Fruit fly (Drosophila melanogaster) whole organism, pupa: ENCODE results near the gene Ccm3.

Experiments used
- CG10348 ChIP-seq: fragments of 200-800 bp; sonication (Bioruptor generic); IDR thresholded peaks from 2 replicates; pipeline ENCODE4 v1.3.6; 2022; ENCODE audit warnings: missing biosample characterization, missing genetic modification characterization
- CG12605 ChIP-seq: fragments of 200-800 bp; sonication (Bioruptor generic); IDR thresholded peaks from 2 replicates; pipeline ENCODE4 v1.3.6; 2022; ENCODE audit warnings: missing biosample characterization, missing genetic modification characterization
- CG13204 ChIP-seq: fragments of 200-800 bp; sonication (Bioruptor generic); optimal IDR thresholded peaks from 2 replicates; lab custom pipeline; 2018; ENCODE audit warnings: missing biosample characterization, mild to moderate bottlenecking, missing genetic modification characterization, moderate library complexity
- CG14655 ChIP-seq: fragments of 200-800 bp; sonication (Bioruptor generic); optimal IDR thresholded peaks from 3 replicates; lab custom pipeline; 2017; ENCODE audit warnings: mild to moderate bottlenecking, missing biosample characterization, missing genetic modification reagents, missing genetic modification characterization
- CG15710 ChIP-seq: fragments of 200-800 bp; sonication (Bioruptor generic); optimal IDR thresholded peaks from 2 replicates; lab custom pipeline; 2018; ENCODE audit warnings: missing biosample characterization, mild to moderate bottlenecking, missing genetic modification characterization, moderate library complexity
- CG17806 ChIP-seq: fragments of 200-800 bp; sonication (Bioruptor generic); optimal IDR thresholded peaks from 2 replicates; lab custom pipeline; 2018; ENCODE audit warnings: missing biosample characterization, mild to moderate bottlenecking, missing genetic modification characterization, moderate library complexity
- CG32121 ChIP-seq: fragments of 200-800 bp; sonication (Bioruptor generic); IDR thresholded peaks from 2 replicates; pipeline ENCODE4 v1.3.6; 2022; ENCODE audit warnings: missing biosample characterization, missing genetic modification characterization
- CG34367 ChIP-seq: fragments of 200-800 bp; sonication (Bioruptor generic); optimal IDR thresholded peaks from 2 replicates; lab custom pipeline; 2018; ENCODE audit warnings: missing biosample characterization, mild to moderate bottlenecking, missing genetic modification characterization
- CG4496 ChIP-seq: fragments of 200-800 bp; sonication (Bioruptor generic); IDR thresholded peaks from 3 replicates; pipeline ENCODE4 v1.3.6; 2022; ENCODE audit warnings: missing biosample characterization, missing genetic modification characterization
- CG8159 ChIP-seq: fragments of 200-800 bp; sonication (Bioruptor generic); optimal IDR thresholded peaks from 3 replicates; lab custom pipeline; 2018; ENCODE audit warnings: missing biosample characterization, mild to moderate bottlenecking, missing genetic modification characterization, moderate library complexity
- CG8301 ChIP-seq: fragments of 200-800 bp; sonication (Bioruptor generic); optimal IDR thresholded peaks from 2 replicates; lab custom pipeline; 2018; ENCODE audit warnings: missing biosample characterization, mild to moderate bottlenecking, missing genetic modification characterization
- CG9948 ChIP-seq: fragments of 200-800 bp; sonication (Bioruptor generic); optimal IDR thresholded peaks from 2 replicates; lab custom pipeline; 2018; ENCODE audit warnings: missing biosample characterization, mild to moderate bottlenecking, missing genetic modification characterization, moderate library complexity
- D1 ChIP-seq: fragments of 200-800 bp; sonication (Bioruptor generic); optimal IDR thresholded peaks from 2 replicates; lab custom pipeline; 2018; ENCODE audit warnings: missing biosample characterization, mild to moderate bottlenecking, missing genetic modification characterization, moderate library complexity
- EcR ChIP-seq: fragments of 200-800 bp; sonication (Bioruptor generic); optimal IDR thresholded peaks from 3 replicates; lab custom pipeline; 2019; ENCODE audit warnings: missing biosample characterization, missing genetic modification characterization, mild to moderate bottlenecking, moderate library complexity, missing genetic modification reagents
- Ets98B ChIP-seq: fragments of 200-800 bp; sonication (Bioruptor generic); IDR thresholded peaks from 2 replicates; pipeline ENCODE4 v1.3.6; 2022; ENCODE audit warnings: missing biosample characterization, missing genetic modification characterization
- Pif1A ChIP-seq: fragments of 200-800 bp; sonication (Bioruptor generic); optimal IDR thresholded peaks from 3 replicates; lab custom pipeline; 2016; ENCODE audit warnings: missing biosample characterization, missing genetic modification characterization
- Pif1B ChIP-seq: fragments of 200-800 bp; sonication (Bioruptor generic); optimal IDR thresholded peaks from 3 replicates; lab custom pipeline; 2016; ENCODE audit warnings: missing biosample characterization, missing genetic modification characterization
- Snoo ChIP-seq: fragments of 200-800 bp; sonication (Bioruptor generic); optimal IDR thresholded peaks from 3 replicates; lab custom pipeline; 2017; ENCODE audit warnings: missing biosample characterization, mild to moderate bottlenecking, missing genetic modification characterization, inconsistent platforms
- fd96Ca ChIP-seq: fragments of 200-800 bp; sonication (Bioruptor generic); IDR thresholded peaks from 3 replicates; pipeline ENCODE4 v1.3.6; 2022; ENCODE audit warnings: missing biosample characterization, missing genetic modification characterization
- gl ChIP-seq: fragments of 200-800 bp; sonication (Bioruptor generic); optimal IDR thresholded peaks from 2 replicates; lab custom pipeline; 2018; ENCODE audit warnings: missing biosample characterization, mild to moderate bottlenecking, missing genetic modification characterization
- rn ChIP-seq: fragments of 200-800 bp; sonication (Bioruptor generic); IDR thresholded peaks from 2 replicates; pipeline ENCODE4 v1.3.6; 2022; ENCODE audit warnings: missing biosample characterization, missing genetic modification characterization

Ccm3 gene

dm6 chr3R:15371833-15372232, at the start of gene Ccm3, which contains the start of gene CG6136:
TSS of gene Ccm3 (plus strand) at chr3R:15371957.
TSS of gene CG6136 (minus strand) at chr3R:15372212.
- 0 out of 2 replicates have a peak, but pooled peaks have one; percentile 25 for TF ChIP-seq CG32121
- no peak for TF ChIP-seq CG12605 (GFP tag; lab: Robert Waterston, UW)
- no peak for TF ChIP-seq D1 (tag; lab: Kevin White, UChicago)
- 0 out of 2 replicates have a peak, but pooled peaks have one; percentile 10 for TF ChIP-seq Ets98B
- peak; percentile 10 for TF ChIP-seq Snoo (tag; lab: Kevin White, UChicago)
- TF ChIP-seq CG4496 = peak; percentile 45; the same call in 1 of the 3 replicates
- TF ChIP-seq CG15710 = peak; percentile 13
- no peak for TF ChIP-seq CG34367 (tag; lab: Kevin White, UChicago)
- no peak for TF ChIP-seq gl (tag; lab: Kevin White, UChicago)
- TF ChIP-seq, all 21 proteins: peak for 5

DNA sequence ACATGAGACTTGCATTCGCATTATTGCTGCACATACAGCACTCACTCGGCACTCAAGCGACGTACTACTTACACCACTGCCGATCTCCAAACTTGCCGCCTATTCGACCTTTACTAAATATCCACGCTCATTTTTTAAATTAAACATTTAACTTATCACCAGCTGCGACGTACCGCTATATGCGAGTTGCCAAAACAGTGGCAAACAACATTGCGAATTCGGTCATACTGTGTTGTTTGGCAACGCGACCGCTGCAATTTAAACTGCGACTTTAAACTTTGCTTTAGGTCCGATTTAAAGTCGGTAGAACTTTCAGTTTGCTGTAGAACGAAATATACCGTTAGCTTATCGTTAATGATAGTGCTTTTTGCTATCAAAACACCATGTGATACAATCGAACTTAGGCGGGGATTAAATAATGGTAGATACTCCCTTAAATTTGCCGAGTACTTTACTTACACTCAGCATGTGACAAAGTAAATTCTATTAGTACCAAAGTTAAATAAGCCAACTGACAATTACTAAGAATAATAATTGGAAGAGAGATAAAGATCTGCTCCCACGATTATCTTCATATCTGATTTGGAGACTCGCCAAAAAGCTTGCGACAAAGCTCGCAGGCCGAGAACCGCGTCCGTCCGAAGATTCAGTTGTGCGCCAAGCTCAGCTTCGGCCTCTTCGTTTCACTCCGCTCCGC, 43.5 kb upstream of the Ccm3 start, which contains the start of the genes CG6236 and ea:
Gene CG6236 (minus strand): TSS at position 187 of the 697 bp plus-strand sequence.
Gene ea (plus strand): TSS at position 647 of the 697 bp plus-strand sequence.
- TF ChIP-seq CG12605 (GFP tag; lab: Robert Waterston, UW) (no peak), Pif1A (GFP tag; lab: Kevin White, UChicago) (no peak), CG10348 (GFP tag; lab: Robert Waterston, UW) (no peak), CG32121 (no peak), CG14655 (GFP tag; lab: Kevin White, UChicago) (no peak), Ets98B (no peak), CG17806 (tag; lab: Kevin White, UChicago) (no peak), CG15710 (no peak), fd96Ca (no peak), EcR (no peak), Pif1B (no peak), gl (tag; lab: Kevin White, UChicago) (no peak), CG4496 (no peak), CG9948 (tag; lab: Kevin White, UChicago) (no peak), CG13204 (GFP tag; lab: Kevin White, UChicago) (no peak), CG8301 (tag; lab: Kevin White, UChicago) (no peak), D1 (tag; lab: Kevin White, UChicago) (no peak), Snoo (tag; lab: Kevin White, UChicago) (no peak), CG34367 (tag; lab: Kevin White, UChicago) (no peak)
- TF ChIP-seq, all 21 proteins: peak for 0

DNA sequence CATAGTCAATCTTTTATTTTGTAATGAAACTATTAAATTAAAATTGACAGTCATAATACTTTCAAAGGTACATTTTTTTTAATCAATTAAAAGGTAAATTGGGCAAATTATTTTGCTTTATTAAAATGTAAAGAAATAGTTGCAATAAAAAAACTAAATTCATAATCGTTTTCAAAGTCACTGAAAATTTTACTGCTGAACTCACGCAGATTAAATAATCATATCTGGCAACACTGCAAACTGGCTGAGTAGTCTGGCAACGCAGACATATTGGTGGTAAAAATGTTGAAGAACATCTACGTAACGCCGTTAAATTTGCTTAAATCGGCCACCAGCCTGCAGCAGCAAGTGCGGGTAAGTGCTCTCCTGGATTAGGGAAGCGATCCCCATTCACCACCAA, 41.3 kb upstream of the Ccm3 start, which contains the start of gene mRpL9:
Gene mRpL9 (plus strand): TSS at position 267 of the 400 bp plus-strand sequence.
- no peak for TF ChIP-seq CG32121
- no peak for TF ChIP-seq rn (GFP tag; lab: Robert Waterston, UW)
- no peak for TF ChIP-seq CG34367 (tag; lab: Kevin White, UChicago)
- peak; percentile 5 for TF ChIP-seq CG15710
- no peak for TF ChIP-seq Pif1B

DNA sequence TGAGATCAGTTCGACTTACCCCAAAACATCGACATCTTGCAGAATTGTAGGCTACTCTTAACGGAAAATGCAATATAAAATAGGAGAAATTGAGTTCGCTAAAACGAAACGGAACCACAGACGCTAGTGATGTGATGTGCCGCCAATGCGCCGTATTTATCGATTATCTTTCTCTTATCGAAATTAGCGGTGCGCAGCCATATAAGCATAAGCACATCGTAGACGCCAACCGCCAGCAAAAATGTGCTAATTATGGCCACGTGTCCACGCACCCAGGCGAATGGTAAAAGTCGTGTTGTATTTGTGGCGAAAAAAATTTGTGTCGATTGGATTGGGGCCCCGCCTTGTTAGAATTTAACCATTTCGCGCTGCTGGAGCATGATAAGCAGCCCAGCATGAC, 38.8 kb upstream of the Ccm3 start, which contains the start of the genes Fkbp39 and Cyfip:
Gene Fkbp39 (minus strand): TSS at position 140 of the 400 bp plus-strand sequence.
Gene Cyfip (plus strand): TSS at position 273 of the 400 bp plus-strand sequence.
- TF ChIP-seq EcR = no peak
- no peak for TF ChIP-seq CG13204 (GFP tag; lab: Kevin White, UChicago)
- peak; percentile 11; the same call in 1 of the 3 replicates for TF ChIP-seq CG4496
- TF ChIP-seq fd96Ca = no peak
- TF ChIP-seq CG8301 (tag; lab: Kevin White, UChicago) = no peak
- TF ChIP-seq gl (tag; lab: Kevin White, UChicago) = no peak
- no peak for TF ChIP-seq Pif1A (GFP tag; lab: Kevin White, UChicago)
- TF ChIP-seq CG32121 = no peak
- TF ChIP-seq CG12605 (GFP tag; lab: Robert Waterston, UW) = no peak

DNA sequence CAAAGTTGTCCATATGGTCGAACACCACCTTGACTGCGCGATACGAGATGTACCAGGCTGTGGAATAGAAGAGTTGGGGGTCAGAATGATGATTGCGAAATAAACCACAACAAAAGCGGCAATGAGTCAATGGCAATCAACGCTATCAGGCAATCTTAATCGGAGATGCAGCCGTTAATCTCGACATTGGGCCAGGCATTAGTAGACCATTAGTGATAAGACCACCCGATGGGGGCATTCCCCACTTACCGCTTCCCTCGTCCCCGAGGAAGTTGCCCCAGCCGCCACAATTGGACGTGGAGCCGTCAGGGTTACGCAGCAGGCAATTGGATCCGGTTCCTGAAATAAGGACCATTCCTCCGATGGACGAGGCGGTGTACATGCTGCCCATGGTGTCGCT, 32.6 kb upstream of the Ccm3 start:
- TF ChIP-seq CG15710 = no peak
- no peak for TF ChIP-seq CG8159 (tag; lab: Kevin White, UChicago)
- TF ChIP-seq Snoo (tag; lab: Kevin White, UChicago) = no peak
- TF ChIP-seq fd96Ca = no peak
- no peak for TF ChIP-seq CG13204 (GFP tag; lab: Kevin White, UChicago)
- no peak for TF ChIP-seq D1 (tag; lab: Kevin White, UChicago)
- no peak for TF ChIP-seq Ets98B
- TF ChIP-seq rn (GFP tag; lab: Robert Waterston, UW) = no peak
- no peak for TF ChIP-seq EcR

DNA sequence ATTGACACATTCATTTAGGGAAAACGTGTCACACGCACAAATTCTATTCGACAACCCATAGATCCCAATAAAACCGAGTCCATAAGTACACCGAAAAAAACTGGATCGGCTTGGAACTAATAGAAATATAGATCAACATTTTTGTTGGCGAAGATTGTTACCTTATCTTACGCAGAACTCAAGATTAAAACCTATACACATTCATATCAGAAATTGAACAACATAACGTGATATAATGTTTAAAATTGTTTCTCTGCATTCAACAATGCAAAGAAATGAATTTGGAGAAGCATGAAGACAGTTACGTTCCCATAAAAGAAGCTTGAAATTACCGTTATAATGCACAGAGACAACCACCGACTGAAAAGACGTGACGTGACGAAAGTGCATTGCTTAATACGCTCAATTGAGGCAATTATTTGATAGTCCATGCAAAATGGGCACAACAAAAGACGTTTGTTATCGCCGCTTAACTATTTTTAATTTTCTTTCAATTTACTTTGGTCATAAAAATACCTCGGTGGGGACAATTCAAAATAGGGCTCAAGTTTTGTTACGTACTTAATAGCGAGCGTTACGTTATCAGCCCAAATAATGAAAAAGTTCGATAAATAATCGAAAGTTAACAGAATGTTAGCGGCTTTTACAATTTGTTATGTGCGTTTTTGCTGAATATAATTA, 31.6 kb upstream of the Ccm3 start, which contains the start of gene SerRS-m:
Gene SerRS-m (plus strand): TSS at position 616 of the 681 bp plus-strand sequence.
- no peak for TF ChIP-seq Pif1A (GFP tag; lab: Kevin White, UChicago)
- no peak for TF ChIP-seq CG4496
- TF ChIP-seq CG13204 (GFP tag; lab: Kevin White, UChicago) = no peak
- no peak for TF ChIP-seq CG8159 (tag; lab: Kevin White, UChicago)
- TF ChIP-seq CG12605 (GFP tag; lab: Robert Waterston, UW) = no peak
- no peak for TF ChIP-seq EcR
- no peak for TF ChIP-seq CG34367 (tag; lab: Kevin White, UChicago)
- no peak for TF ChIP-seq CG15710
- TF ChIP-seq CG8301 (tag; lab: Kevin White, UChicago) = no peak
- TF ChIP-seq D1 (tag; lab: Kevin White, UChicago) = no peak
- no peak for TF ChIP-seq Snoo (tag; lab: Kevin White, UChicago)
- no peak for TF ChIP-seq fd96Ca
- TF ChIP-seq Ets98B = no peak
- TF ChIP-seq CG10348 (GFP tag; lab: Robert Waterston, UW) = no peak
